Fruit fly (Drosophila melanogaster) ovary, adult (tissue): ENCODE measurements around the gene Srg3.

Experiments
- CG17801 ChIP-seq: fragments of 200-800 bp; optimal IDR thresholded peaks from 2 replicates; lab custom pipeline; 2019; ENCODE audit warnings: missing biosample characterization, mild to moderate bottlenecking, missing genetic modification characterization, moderate library complexity; ENCODE audit not compliant: partially characterized antibody

The Srg3 gene

DNA sequence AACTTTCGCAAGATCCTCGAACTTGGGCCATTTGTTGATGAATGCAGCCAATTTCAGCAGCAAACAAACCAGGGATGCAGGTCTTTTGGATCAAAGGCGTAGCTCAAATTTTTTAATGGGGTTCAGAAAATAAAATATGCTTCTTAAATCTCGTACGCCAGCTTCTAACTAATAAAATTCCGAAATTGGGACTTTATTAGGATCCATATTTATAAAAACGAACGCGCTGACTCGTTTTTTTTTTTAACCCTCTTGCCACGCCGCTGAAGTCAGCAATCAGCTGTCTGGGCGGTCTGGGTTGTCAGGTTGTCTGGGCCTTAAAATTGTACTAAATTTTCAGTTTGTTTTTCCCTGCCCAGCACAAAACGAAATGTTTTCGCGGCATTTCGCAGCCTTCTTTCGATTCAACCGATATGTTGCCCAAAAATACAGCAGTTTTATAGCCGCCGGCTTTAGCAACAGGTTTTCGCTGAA, 14.6 kb downstream of the Srg3 start, which contains the start of gene CG3437:
TSS of gene CG3437 (minus strand) at position 51 of the 474 bp plus-strand sequence.
- peak; percentile 94 for TF ChIP-seq CG17801 (GFP tag; lab: Kevin White, UChicago)

DNA sequence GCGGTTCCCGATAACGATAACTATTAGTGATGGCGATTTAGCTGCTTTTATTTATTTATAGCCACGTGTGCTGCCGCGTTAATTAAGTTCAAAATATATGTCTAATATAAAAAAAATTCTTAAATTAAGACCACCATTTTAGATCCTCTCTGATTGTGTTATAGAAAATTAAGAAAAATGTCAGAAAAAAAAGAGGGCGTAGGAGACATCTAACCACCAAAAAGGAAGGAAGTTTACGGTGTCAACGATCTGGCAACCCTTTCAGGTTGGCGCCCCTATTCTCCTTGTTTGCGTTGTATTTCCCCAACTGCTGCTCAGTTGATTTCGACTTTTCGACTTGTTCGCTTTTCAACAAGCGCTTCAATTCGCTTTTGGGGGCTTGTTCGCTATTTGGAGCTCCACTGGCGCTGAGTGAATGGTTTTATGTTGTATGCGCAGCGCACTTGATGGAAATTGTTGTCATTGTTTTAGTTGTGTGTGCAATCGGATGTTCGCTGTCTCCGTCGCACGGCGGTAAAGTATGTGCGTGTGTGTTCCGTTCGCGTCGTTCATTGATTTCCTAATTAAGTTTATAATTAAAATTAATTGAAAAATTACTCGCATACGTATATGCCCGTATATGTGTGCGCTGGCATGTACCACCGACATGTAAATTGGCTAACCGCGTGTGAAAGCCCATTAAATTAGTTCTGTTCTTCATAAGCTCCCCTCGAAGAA, 17.9 kb downstream of the Srg3 start, which contains the start of the genes CG3434 and CG44838:
TSS of gene CG3434 (minus strand) at position 25 of the 717 bp plus-strand sequence.
TSS of gene CG44838 (plus strand) at position 276 of the 717 bp plus-strand sequence.
- TF ChIP-seq CG17801 (GFP tag; lab: Kevin White, UChicago): peak; percentile 82

DNA sequence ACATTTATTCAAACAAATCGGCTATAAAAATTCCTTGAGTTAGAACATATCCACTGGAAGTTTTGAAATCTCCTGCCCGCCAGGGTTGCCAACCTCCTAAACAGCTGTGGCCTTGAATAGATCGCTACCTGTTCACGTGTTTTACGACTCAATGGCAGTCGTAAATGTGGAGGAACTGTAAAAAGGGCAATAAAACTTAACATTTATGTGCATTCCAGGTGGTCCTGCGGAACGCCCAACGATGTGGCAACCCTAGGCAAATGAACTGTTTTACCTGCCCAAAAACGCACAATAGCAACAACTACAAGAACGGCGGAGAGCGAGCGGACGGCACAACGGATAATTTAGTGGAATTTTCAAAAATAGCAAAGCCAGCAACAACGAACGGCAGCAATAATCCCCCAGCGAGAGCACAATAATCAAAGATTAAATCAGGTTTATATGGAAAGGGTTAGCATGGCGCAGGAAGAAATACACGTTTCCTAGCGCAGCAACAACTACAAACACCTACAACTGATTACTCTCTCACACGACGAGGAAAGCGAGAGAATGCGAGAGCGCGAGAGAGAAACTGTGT, 18.7 kb downstream of the Srg3 start:
- TF ChIP-seq CG17801 (GFP tag; lab: Kevin White, UChicago): no peak

DNA sequence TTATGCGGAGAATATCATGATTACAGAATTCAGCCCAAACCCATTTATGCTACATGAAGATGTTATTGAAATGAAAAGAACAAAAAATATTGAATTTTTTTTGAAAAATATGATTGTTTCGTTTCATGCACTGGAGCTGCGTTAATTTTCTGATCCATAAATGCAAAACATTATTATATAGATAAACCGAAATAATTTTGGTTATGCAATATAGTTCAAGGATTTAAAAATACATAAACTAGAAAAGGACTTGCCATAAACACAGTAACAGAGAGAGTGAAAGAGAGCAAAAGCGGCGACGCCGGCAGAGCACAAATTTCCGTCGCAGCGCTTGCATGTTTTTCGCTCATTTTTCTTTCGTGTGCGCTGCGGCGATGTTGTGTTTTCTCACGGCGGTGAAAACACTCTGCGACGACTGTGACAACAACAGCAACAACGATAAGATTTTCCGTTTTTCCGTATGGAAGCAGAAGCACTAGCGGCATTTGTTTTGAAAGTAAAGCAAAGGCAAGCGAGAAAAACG, 19.3 kb downstream of the Srg3 start:
- TF ChIP-seq CG17801 (GFP tag; lab: Kevin White, UChicago): peak; percentile 89

DNA sequence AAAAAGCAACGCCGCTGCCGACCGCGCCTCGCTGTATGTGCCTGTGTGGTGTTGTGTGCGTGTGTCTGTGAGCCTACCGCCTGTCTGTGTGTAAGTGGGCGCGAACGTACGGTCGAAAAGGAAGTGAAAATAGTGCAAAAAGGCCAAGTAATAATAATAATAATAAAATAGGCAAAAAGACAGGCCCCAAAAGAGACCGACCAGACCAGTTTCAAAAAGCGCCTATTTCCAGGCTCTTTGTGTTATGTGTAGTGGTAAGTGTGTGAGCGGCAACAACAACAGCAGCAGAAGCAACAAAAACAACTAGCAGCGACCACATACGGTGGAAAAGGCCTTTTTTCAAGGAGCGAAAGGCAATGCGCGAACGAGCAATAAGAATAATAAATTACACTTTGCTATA, 19.8 kb downstream of the Srg3 start:
- no peak for TF ChIP-seq CG17801 (GFP tag; lab: Kevin White, UChicago)

DNA sequence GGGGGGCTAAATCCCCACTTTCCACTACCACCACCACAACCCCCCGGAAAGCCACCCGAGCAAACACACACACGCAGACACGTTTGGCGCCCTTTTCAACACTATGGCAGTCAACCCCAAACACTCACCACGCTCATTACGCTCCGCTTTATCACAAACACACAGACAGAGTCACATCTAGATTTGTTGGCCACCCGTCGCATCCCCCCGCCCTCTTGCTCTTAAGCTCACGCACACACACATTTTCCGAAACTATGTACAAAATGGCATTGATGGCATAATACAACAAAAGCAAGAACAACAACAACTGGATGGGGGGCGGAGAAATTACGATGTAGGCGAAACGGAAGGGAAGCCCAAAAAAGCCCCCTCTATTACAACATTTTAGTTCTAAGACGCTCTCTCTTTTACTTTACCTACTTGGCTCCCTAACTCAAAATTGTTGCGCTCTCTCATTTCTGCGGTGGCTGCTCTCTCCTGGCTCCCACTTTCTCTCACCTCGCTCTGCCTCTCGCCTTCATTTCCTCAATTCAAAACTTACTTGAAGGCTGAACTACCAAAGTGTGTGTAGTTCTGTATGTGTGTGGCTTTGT, 22.7 kb downstream of the Srg3 start:
- no peak for TF ChIP-seq CG17801 (GFP tag; lab: Kevin White, UChicago)

DNA sequence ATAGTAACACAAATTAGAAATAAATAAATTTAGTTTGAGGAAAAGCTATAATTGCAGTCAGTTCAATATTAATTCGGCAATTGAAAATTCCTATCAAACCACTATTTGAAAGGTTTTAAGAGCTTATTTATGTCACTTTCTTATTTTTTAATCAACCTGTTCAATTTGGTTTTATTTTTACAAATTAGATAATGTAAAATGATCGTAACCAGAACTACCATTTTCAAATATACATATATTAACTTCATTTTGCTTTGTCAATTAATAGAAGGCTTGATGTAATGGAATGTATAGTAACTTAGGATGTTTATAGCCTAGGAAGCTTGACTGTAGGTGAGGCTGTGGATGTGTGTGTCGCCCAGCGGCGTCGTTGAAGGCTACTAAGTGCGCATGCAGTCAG, 23.6 kb downstream of the Srg3 start:
- no peak for TF ChIP-seq CG17801 (GFP tag; lab: Kevin White, UChicago)

DNA sequence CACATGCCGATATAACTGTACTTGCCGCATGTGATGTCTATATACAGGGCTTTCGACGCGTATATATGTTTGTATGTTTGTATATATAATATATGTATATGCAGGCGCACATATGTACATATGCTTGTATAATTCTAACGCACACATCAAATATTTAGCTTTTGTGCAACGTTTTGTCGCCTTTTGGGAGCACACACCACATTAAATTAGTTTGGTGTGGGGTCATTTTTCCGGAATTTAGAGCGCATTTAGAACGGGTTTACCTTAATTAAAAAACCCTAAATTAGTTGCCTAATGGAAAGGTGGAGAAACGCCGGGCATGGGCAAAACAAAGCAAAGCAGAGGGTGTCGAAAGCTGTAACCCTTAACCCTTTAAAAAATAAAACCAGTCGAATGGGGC, 24.2 kb downstream of the Srg3 start:
- no peak for TF ChIP-seq CG17801 (GFP tag; lab: Kevin White, UChicago)

DNA sequence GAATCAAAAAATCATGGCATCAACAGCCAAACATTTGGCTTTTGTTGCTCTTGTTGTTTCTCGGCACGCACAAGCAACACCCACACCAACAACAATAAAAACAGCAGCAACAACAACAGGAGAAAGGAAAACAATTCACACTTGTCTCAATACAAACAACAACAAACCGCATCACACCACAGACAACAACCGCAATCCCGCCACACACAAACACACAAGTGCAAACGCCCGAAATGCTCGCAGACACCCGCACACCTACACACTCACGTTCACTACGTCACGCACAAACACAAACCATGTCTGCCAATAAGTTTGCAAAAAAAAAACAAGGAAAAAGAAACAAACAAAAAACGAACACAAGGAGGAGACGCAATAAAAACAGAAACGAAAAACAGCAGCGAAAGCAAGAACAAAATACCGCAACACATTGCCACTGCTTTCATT, 24.8 kb downstream of the Srg3 start:
- no peak for TF ChIP-seq CG17801 (GFP tag; lab: Kevin White, UChicago)

DNA sequence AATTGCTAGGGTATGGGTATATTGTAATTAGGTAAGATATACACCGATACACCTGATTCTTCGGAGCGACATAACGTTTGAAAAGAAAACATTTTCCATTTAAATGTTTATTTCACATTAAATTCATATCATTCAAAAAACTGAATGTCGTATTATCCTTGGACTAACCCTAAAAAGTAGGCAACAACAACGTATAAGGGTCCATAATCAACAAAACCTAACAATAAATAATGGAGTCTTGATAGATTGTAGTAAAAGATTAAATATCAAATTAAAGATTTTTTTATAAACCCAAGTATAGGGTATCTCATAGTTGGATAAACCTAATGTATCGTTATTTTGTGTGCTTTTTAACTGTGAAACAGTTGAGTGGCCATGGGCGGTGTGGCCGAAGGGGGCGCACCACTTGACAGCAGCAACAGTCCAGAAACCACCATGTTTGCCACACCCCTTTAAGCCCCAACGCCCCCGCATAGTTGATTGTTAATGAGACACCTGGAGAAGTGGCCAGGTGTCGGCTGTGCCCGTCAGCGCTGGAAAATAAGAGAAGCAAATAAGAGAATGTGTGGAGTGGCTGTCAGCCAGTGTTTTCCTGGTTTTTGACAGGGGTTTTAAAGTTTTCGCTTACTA, 25.3 kb downstream of the Srg3 start:
- no peak for TF ChIP-seq CG17801 (GFP tag; lab: Kevin White, UChicago)

DNA sequence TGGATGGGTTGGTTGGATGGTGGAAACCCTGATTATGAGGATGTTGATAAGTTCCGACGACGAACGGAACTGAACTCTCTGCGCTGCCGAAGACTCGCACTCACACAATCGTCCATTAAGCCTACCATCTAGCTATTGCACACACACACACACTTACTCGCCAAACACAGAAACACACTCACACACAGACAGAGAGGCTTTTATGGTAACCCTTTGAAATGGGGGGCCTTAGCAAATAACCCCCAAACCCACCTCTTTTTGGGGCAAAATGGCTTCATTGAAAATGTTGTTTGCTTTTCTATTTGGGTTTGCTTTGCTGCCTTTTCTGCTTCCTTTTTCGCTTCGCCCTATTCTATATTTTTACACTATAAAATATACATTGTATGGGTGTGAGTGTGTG, 26.0 kb downstream of the Srg3 start:
- TF ChIP-seq CG17801 (GFP tag; lab: Kevin White, UChicago): no peak

DNA sequence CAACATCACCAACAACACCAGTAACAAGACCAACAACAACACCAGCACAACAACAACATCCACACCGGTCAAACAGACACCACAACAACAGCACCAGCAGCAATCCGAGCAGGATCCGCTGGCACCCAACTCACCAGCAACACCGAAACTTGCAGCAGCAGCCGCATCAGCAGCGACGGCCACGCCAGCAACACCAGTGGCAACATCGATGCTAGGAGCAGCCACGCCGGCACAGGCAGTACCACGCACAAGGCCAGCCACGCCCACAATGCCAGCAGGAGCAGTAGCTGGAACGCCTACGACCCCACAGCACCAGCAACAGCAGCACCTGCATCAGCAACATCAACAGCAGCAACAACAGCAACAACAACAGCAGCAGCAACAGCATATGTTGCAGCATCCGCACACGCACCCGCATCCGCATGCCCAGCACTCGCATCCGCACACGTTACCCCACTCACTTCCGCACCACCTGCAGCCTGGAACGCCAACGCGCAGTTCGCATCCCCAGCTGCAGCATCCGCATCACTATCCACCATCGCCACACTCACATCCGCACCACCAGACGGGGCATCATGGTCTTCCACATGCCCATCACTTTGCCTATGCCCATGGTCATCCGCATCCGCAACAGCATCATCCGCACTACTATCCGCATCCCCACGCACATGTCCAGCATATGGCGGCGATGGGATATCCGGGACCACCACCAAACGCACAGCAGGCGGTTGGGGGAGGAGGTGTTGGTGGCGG, 28.3 kb downstream of the Srg3 start:
- no peak for TF ChIP-seq CG17801 (GFP tag; lab: Kevin White, UChicago)

DNA sequence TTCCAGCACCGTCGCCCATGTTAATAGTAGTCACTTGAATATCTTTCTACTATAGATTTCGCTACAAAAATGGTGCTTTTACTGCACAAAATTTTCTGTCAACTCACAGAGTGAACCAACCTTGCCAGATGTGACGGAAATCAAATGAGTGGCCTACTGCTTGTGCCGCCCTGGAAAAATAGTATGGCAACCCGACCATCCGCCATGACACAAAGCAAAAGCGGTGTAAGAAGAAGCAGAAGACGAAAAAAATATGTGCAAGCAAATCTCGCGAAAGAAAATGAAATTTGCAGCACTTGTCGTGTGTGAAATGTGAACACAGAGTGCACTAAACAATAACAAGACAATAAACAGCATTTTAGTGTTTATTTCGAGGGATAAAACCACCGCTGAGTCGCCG, 33.8 kb downstream of the Srg3 start, which contains the start of the genes Uch-L5 and Jarid2:
TSS of gene Uch-L5 (minus strand) at position 137 of the 400 bp plus-strand sequence.
TSS of gene Jarid2 (plus strand) at position 210 of the 400 bp plus-strand sequence.
- peak; percentile 79 for TF ChIP-seq CG17801 (GFP tag; lab: Kevin White, UChicago)

DNA sequence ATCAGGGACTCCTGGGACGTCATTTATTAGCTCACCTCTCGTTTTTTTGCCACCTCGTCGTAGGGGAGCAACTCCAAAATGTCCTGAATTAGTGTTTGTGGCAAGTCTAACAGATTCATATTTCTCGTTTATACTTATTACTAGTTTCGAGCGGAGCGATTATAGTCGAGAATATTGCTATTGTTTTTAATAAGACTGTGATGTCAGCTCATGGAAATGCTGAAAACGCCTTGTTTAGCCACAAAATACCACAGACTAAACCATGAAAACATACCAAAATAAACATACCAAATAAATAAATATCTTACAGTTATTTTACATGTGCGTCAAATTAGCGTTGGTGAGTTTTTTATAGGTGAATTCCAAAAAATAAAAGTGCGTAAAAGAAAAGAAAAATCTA, 44.6 kb downstream of the Srg3 start, which contains the start of gene pall:
TSS of gene pall (minus strand) at position 205 of the 400 bp plus-strand sequence.
- TF ChIP-seq CG17801 (GFP tag; lab: Kevin White, UChicago): peak; percentile 28
